Fruit fly (Drosophila melanogaster) whole organism, embryonic: ENCODE measurements around the gene CG6753.

Source experiments
- Atf3 ChIP-seq: fragments of 200-800 bp; sonication (Bioruptor generic); optimal IDR thresholded peaks from 3 replicates; lab custom pipeline; 2016; ENCODE audit warnings: missing biosample characterization, missing genetic modification characterization
- Awh ChIP-seq: fragments of 200-800 bp; sonication (Bioruptor generic); IDR thresholded peaks from 2 replicates; pipeline ENCODE4, ENCODE4 v1.3.6; 2022; ENCODE audit warnings: missing biosample characterization, missing genetic modification characterization
- Bgb ChIP-seq: fragments of 200-800 bp; sonication (Bioruptor generic); IDR thresholded peaks from 2 replicates; pipeline ENCODE4 v1.3.6; 2022; ENCODE audit warnings: missing biosample characterization, missing genetic modification characterization; ENCODE audit not compliant: partially characterized antibody
- C15 ChIP-seq: fragments of 200-800 bp; sonication (Bioruptor generic); IDR thresholded peaks from 3 replicates; pipeline ENCODE4 v1.3.6; 2022; ENCODE audit warnings: missing biosample characterization, missing genetic modification characterization
- CG10267 ChIP-seq: fragments of 200-800 bp; sonication (Bioruptor generic); optimal IDR thresholded peaks from 2 replicates; lab custom pipeline; 2018; ENCODE audit warnings: missing biosample characterization, mild to moderate bottlenecking, missing genetic modification characterization, moderate library complexity
- CG13424 ChIP-seq: fragments of 200-800 bp; sonication (Bioruptor generic); optimal IDR thresholded peaks from 2 replicates; lab custom pipeline; 2019; ENCODE audit warnings: missing biosample characterization, mild to moderate bottlenecking, missing genetic modification characterization, moderate library complexity
- CG15696 ChIP-seq: fragments of 200-800 bp; sonication (Bioruptor generic); optimal IDR thresholded peaks from 2 replicates; lab custom pipeline; 2019; ENCODE audit warnings: missing biosample characterization, mild to moderate bottlenecking, missing genetic modification characterization, moderate library complexity
- CG17361 ChIP-seq: fragments of 200-800 bp; sonication (Bioruptor generic); IDR thresholded peaks from 3 replicates; pipeline ENCODE4 v1.3.6; 2022; ENCODE audit warnings: missing biosample characterization, missing genetic modification characterization
- CG18599 ChIP-seq: fragments of 200-800 bp; sonication (Bioruptor generic); optimal IDR thresholded peaks from 3 replicates; lab custom pipeline; 2017; ENCODE audit warnings: missing biosample characterization, missing genetic modification characterization, mild to moderate bottlenecking, moderate library complexity, missing genetic modification reagents
- CG2120 ChIP-seq: fragments of 200-800 bp; sonication (Bioruptor generic); optimal IDR thresholded peaks from 3 replicates; lab custom pipeline; 2016; ENCODE audit warnings: missing biosample characterization, missing genetic modification characterization
- CG30403 ChIP-seq: fragments of 200-800 bp; sonication (Bioruptor generic); optimal IDR thresholded peaks from 3 replicates; lab custom pipeline; 2016; ENCODE audit warnings: missing biosample characterization, missing genetic modification characterization
- CG34376 ChIP-seq: fragments of 200-800 bp; sonication (Bioruptor generic); optimal IDR thresholded peaks from 2 replicates; lab custom pipeline; 2018; ENCODE audit warnings: missing biosample characterization, mild to moderate bottlenecking, missing genetic modification characterization
- CG5245 ChIP-seq: fragments of 200-800 bp; sonication (Bioruptor generic); optimal IDR thresholded peaks from 3 replicates; lab custom pipeline; 2016; ENCODE audit warnings: missing biosample characterization, missing genetic modification characterization
- CG8281 ChIP-seq: fragments of 200-800 bp; sonication (Bioruptor generic); optimal IDR thresholded peaks from 2 replicates; lab custom pipeline; 2018; ENCODE audit warnings: missing biosample characterization, mild to moderate bottlenecking, missing genetic modification characterization, moderate library complexity
- D19A ChIP-seq: fragments of 200-800 bp; optimal IDR thresholded peaks from 3 replicates; lab custom pipeline; 2019; ENCODE audit warnings: missing biosample characterization, mild to moderate bottlenecking, missing genetic modification characterization, moderate library complexity
- Dbx ChIP-seq: fragments of 200-800 bp; sonication (Bioruptor generic); IDR thresholded peaks from 3 replicates; pipeline ENCODE4 v1.3.6; 2022; ENCODE audit warnings: missing biosample characterization, missing genetic modification characterization
- Fer2 ChIP-seq: fragments of 200-800 bp; sonication (Bioruptor generic); optimal IDR thresholded peaks from 2 replicates; lab custom pipeline; 2018; ENCODE audit warnings: missing biosample characterization, mild to moderate bottlenecking, missing genetic modification characterization, moderate library complexity
- Fer3 ChIP-seq: fragments of 200-800 bp; sonication (Bioruptor generic); optimal IDR thresholded peaks from 2 replicates; lab custom pipeline; 2018; ENCODE audit warnings: missing biosample characterization, mild to moderate bottlenecking, missing genetic modification characterization, moderate library complexity
- Hmr ChIP-seq: fragments of 200-800 bp; sonication (Bioruptor generic); optimal IDR thresholded peaks from 3 replicates; lab custom pipeline; 2017; ENCODE audit warnings: mild to moderate bottlenecking, missing biosample characterization, missing genetic modification reagents, missing genetic modification characterization
- Hmx ChIP-seq: fragments of 200-800 bp; sonication (Bioruptor generic); optimal IDR thresholded peaks from 2 replicates; lab custom pipeline; 2016; ENCODE audit warnings: missing biosample characterization, missing genetic modification characterization
- Hr78 ChIP-seq, 2 experiments: fragments of 200-800 bp in 1 of 2; fragments of >200 bp in 1 of 2; sonication (Bioruptor generic) in 1 of 2; optimal IDR thresholded peaks; 2 replicates each; lab custom pipeline; 2017 to 2019; ENCODE audit warnings: missing biosample characterization in 2 of 2, missing genetic modification characterization in 2 of 2, mild to moderate bottlenecking in 1 of 2, moderate library complexity in 1 of 2
- Kr ChIP-seq: fragments of 200-800 bp; sonication (Bioruptor generic); optimal IDR thresholded peaks from 2 replicates; lab custom pipeline; 2017; ENCODE audit warnings: missing biosample characterization, mild to moderate bottlenecking, missing genetic modification characterization
- Mad ChIP-seq: fragments of 200-800 bp; sonication (Bioruptor generic); optimal IDR thresholded peaks from 2 replicates; lab custom pipeline; 2016; ENCODE audit warnings: missing biosample characterization, missing genetic modification characterization
- NC2β ChIP-seq: fragments of 200-800 bp; sonication (Bioruptor generic); optimal IDR thresholded peaks from 2 replicates; lab custom pipeline; 2016; ENCODE audit warnings: missing biosample characterization, missing genetic modification characterization
- Nf-YC ChIP-seq: fragments of 200-800 bp; optimal IDR thresholded peaks from 3 replicates; lab custom pipeline; 2019; ENCODE audit warnings: missing biosample characterization, mild to moderate bottlenecking, missing genetic modification characterization, moderate library complexity
- NfI ChIP-seq: fragments of 200-800 bp; sonication (Bioruptor generic); optimal IDR thresholded peaks from 3 replicates; lab custom pipeline; 2018; ENCODE audit warnings: missing biosample characterization, mild to moderate bottlenecking, missing genetic modification characterization, moderate library complexity
- Rfx ChIP-seq: fragments of 200-800 bp; sonication (Bioruptor generic); IDR thresholded peaks from 2 replicates; pipeline ENCODE4 v1.3.6; 2022; ENCODE audit warnings: missing biosample characterization, missing genetic modification characterization
- Xbp1 ChIP-seq: fragments of 200-800 bp; sonication (Bioruptor generic); optimal IDR thresholded peaks from 3 replicates; lab custom pipeline; 2016; ENCODE audit warnings: missing biosample characterization, mild to moderate bottlenecking, missing genetic modification characterization
- ato ChIP-seq: fragments of 200-800 bp; sonication (Bioruptor generic); IDR thresholded peaks from 2 replicates; pipeline ENCODE4 v1.3.6; 2022; ENCODE audit warnings: missing biosample characterization, missing genetic modification characterization; ENCODE audit not compliant: partially characterized antibody
- br ChIP-seq: fragments of >200 bp; optimal IDR thresholded peaks from 2 replicates; lab custom pipeline; 2017
- bsh ChIP-seq, 2 experiments: fragments of 200-800 bp; sonication (Bioruptor generic); optimal IDR thresholded peaks; 2 replicates each; lab custom pipeline; 2017 to 2018; ENCODE audit warnings: mild to moderate bottlenecking in 2 of 2, missing biosample characterization in 2 of 2, missing genetic modification characterization in 2 of 2, moderate library complexity in 1 of 2
- ci ChIP-seq: fragments of 200-800 bp; sonication (Bioruptor generic); IDR thresholded peaks from 3 replicates; pipeline ENCODE4 v1.3.6; 2022; ENCODE audit warnings: missing biosample characterization, missing genetic modification characterization
- cwo ChIP-seq: fragments of 200-800 bp; sonication (Bioruptor generic); optimal IDR thresholded peaks from 3 replicates; lab custom pipeline; 2017; ENCODE audit warnings: missing biosample characterization, missing genetic modification characterization, mild to moderate bottlenecking, moderate library complexity, missing genetic modification reagents
- dysf ChIP-seq: fragments of 200-800 bp; sonication (Bioruptor generic); IDR thresholded peaks from 3 replicates; pipeline ENCODE4 v1.3.6; 2022; ENCODE audit warnings: missing biosample characterization, missing genetic modification characterization
- eve ChIP-seq, 2 experiments: fragments of >200 bp; optimal IDR thresholded peaks; 2 replicates each; lab custom pipeline; 2017; ENCODE audit warnings: missing biosample characterization in 2 of 2, missing genetic modification characterization in 2 of 2
- ftz-f1 ChIP-seq: fragments of 200-800 bp; sonication (Bioruptor generic); optimal IDR thresholded peaks from 2 replicates; lab custom pipeline; 2016; ENCODE audit warnings: missing biosample characterization, missing genetic modification characterization
- grau ChIP-seq: fragments of 200-800 bp; optimal IDR thresholded peaks from 3 replicates; lab custom pipeline; 2019; ENCODE audit warnings: missing biosample characterization, mild to moderate bottlenecking, missing genetic modification characterization, moderate library complexity
- hkb ChIP-seq, 2 experiments: fragments of 200-800 bp in 1 of 2; fragments of >200 bp in 1 of 2; sonication (Bioruptor generic) in 1 of 2; IDR thresholded peaks in 1 of 2; optimal IDR thresholded peaks in 1 of 2; 2 replicates each; pipeline versions ENCODE4 v1.3.6 to Lab custom; 2017 to 2022; ENCODE audit warnings: missing biosample characterization in 1 of 2, missing genetic modification characterization in 1 of 2
- ind ChIP-seq: fragments of 200-800 bp; sonication (Bioruptor generic); optimal IDR thresholded peaks from 3 replicates; lab custom pipeline; 2016; ENCODE audit warnings: missing biosample characterization, missing genetic modification characterization
- inv ChIP-seq: fragments of 200-800 bp; sonication (Bioruptor generic); IDR thresholded peaks from 2 replicates; pipeline ENCODE4 v1.3.6; 2022; ENCODE audit warnings: missing biosample characterization, missing genetic modification characterization; ENCODE audit not compliant: partially characterized antibody
- lab ChIP-seq: fragments of 200-800 bp; sonication (Bioruptor generic); optimal IDR thresholded peaks from 3 replicates; lab custom pipeline; 2017; ENCODE audit warnings: missing biosample characterization, missing genetic modification characterization, mild to moderate bottlenecking, moderate library complexity, missing genetic modification reagents
- lilli ChIP-seq: fragments of 200-800 bp; sonication (Bioruptor generic); optimal IDR thresholded peaks from 3 replicates; lab custom pipeline; 2016; ENCODE audit warnings: missing biosample characterization, missing genetic modification characterization
- pan ChIP-seq, 4 experiments: fragments of >200 bp in 3 of 4; fragments of 200-800 bp in 1 of 4; sonication (Bioruptor generic) in 1 of 4; optimal IDR thresholded peaks in 3 of 4; IDR thresholded peaks in 1 of 4; 2 replicates each; pipeline versions ENCODE4 v1.3.6 to Lab custom; 2017 to 2022; ENCODE audit warnings: missing biosample characterization in 2 of 4, missing genetic modification characterization in 2 of 4, mixed read lengths in 1 of 4
- rib ChIP-seq: fragments of 200-800 bp; sonication (Bioruptor generic); IDR thresholded peaks from 2 replicates; pipeline ENCODE4 v1.3.6; 2022; ENCODE audit warnings: missing biosample characterization, missing genetic modification characterization
- row ChIP-seq: fragments of 200-800 bp; sonication (Bioruptor generic); IDR thresholded peaks from 3 replicates; pipeline ENCODE4 v1.3.6; 2022; ENCODE audit warnings: missing biosample characterization, missing genetic modification characterization
- seq ChIP-seq: fragments of 200-800 bp; sonication (Bioruptor generic); IDR thresholded peaks from 2 replicates; pipeline ENCODE4 v1.3.6; 2022; ENCODE audit warnings: missing biosample characterization, missing genetic modification characterization
- sug ChIP-seq: fragments of 200-800 bp; optimal IDR thresholded peaks from 2 replicates; lab custom pipeline; 2019; ENCODE audit warnings: missing biosample characterization, mild to moderate bottlenecking, missing genetic modification characterization, moderate library complexity
- zfh1 ChIP-seq: fragments of 200-800 bp; sonication (Bioruptor generic); IDR thresholded peaks from 3 replicates; pipeline ENCODE4 v1.3.6; 2022; ENCODE audit warnings: missing biosample characterization, missing genetic modification characterization

Gene CG6753

dm6 chr3R:12674041-12674623, 31.9 kb upstream of the CG6753 start, which contains the start of gene Gnmt:
Gene Gnmt, plus strand, starts transcription at chr3R:12674608.
- TF ChIP-seq Atf3: no peak
- TF ChIP-seq Kr (GFP tag; lab: Kevin White, UChicago): no peak
- peak; percentile 78 for TF ChIP-seq grau
- TF ChIP-seq CG13424: no peak
- TF ChIP-seq ci (GFP tag; lab: Robert Waterston, UW): 0 out of 3 replicates have a peak, but pooled peaks have one; percentile 16
- TF ChIP-seq lilli (GFP tag; lab: Kevin White, UChicago): no peak
- peak; percentile 21 for TF ChIP-seq Hmr (GFP tag; lab: Kevin White, UChicago)
- peak in 1 of 2 experiments; percentile 87 for TF ChIP-seq Hr78 (GFP tag; optimal IDR thresholded peaks at IDR 0.05; lab: Kevin White, UChicago)
- TF ChIP-seq br (lab: Kevin White, UChicago): no peak
- TF ChIP-seq Mad (GFP tag; lab: Kevin White, UChicago): no peak
- TF ChIP-seq Fer2 (tag; lab: Kevin White, UChicago): no peak
- TF ChIP-seq Fer3: peak; percentile 40
- TF ChIP-seq hkb (optimal IDR thresholded peaks at IDR 0.05; lab: Kevin White, UChicago): no peak
- TF ChIP-seq hkb (GFP tag; IDR thresholded peaks at IDR 0.05; lab: Robert Waterston, UW): 0 out of 2 replicates have a peak, but pooled peaks have one; percentile 9
- no peak for TF ChIP-seq C15 (GFP tag; lab: Robert Waterston, UW)
- TF ChIP-seq Rfx (GFP tag; lab: Robert Waterston, UW): peak; percentile 56
- peak; percentile 70 for TF ChIP-seq CG18599 (GFP tag; lab: Kevin White, UChicago)
- no peak for TF ChIP-seq eve (GFP tag; optimal IDR thresholded peaks at IDR 0.05; lab: Kevin White, UChicago)
- no peak for TF ChIP-seq Nf-YC
- peak; percentile 22 for TF ChIP-seq lab (GFP tag; lab: Kevin White, UChicago)
- no peak for TF ChIP-seq Hmx (GFP tag; lab: Kevin White, UChicago)
- TF ChIP-seq Bgb (GFP tag; lab: Robert Waterston, UW): no peak
- peak; percentile 16 for TF ChIP-seq CG2120 (GFP tag; lab: Kevin White, UChicago)
- TF ChIP-seq ato (GFP tag; lab: Robert Waterston, UW): no peak
- no peak for TF ChIP-seq pan (optimal IDR thresholded peaks at IDR 0.05; lab: Kevin White, UChicago)
- TF ChIP-seq pan (GFP tag; optimal IDR thresholded peaks at IDR 0.05 in 1 of 2, IDR thresholded peaks at IDR 0.05 in 1 of 2): peak in 1 of 2 experiments; percentile 16
- peak; percentile 52; the same call in 2 of the 3 replicates for TF ChIP-seq row (GFP tag; lab: Robert Waterston, UW)
- 0 out of 2 replicates have a peak, but pooled peaks have one; percentile 7 for TF ChIP-seq Awh (GFP tag; lab: Robert Waterston, UW)
- no peak for TF ChIP-seq CG5245 (GFP tag; lab: Kevin White, UChicago)
- TF ChIP-seq rib: no peak
- TF ChIP-seq seq (GFP tag; lab: Robert Waterston, UW): 0 out of 2 replicates have a peak, but pooled peaks have one; percentile 20
- no peak for TF ChIP-seq inv (GFP tag; lab: Robert Waterston, UW)
- no peak for TF ChIP-seq CG8281 (tag; lab: Kevin White, UChicago)
- TF ChIP-seq CG17361: no peak
- TF ChIP-seq CG34376 (GFP tag; lab: Kevin White, UChicago): peak; percentile 78
- TF ChIP-seq NC2β (GFP tag; lab: Kevin White, UChicago): no peak
- TF ChIP-seq zfh1 (GFP tag; lab: Robert Waterston, UW): no peak
- TF ChIP-seq ind (GFP tag; lab: Kevin White, UChicago): no peak
- TF ChIP-seq ftz-f1 (GFP tag; lab: Kevin White, UChicago): peak; percentile 26
- peak; percentile 84 for TF ChIP-seq sug (tag; lab: Kevin White, UChicago)
- TF ChIP-seq bsh (GFP tag; optimal IDR thresholded peaks at IDR 0.05; lab: Kevin White, UChicago): peak in 1 of 2 experiments; percentile 10
- TF ChIP-seq Dbx: no peak
- no peak for TF ChIP-seq D19A (tag; lab: Kevin White, UChicago)
- peak; percentile 11 for TF ChIP-seq CG30403
- peak; percentile 86 for TF ChIP-seq cwo (GFP tag; lab: Kevin White, UChicago)
- peak; percentile 10; the same call in 1 of the 3 replicates for TF ChIP-seq dysf
- TF ChIP-seq CG10267 (tag; lab: Kevin White, UChicago): no peak
- no peak for TF ChIP-seq NfI (GFP tag; lab: Kevin White, UChicago)
- TF ChIP-seq Xbp1: peak; percentile 4
- no peak for TF ChIP-seq CG15696 (tag; lab: Kevin White, UChicago)
